Worm (Caenorhabditis elegans): ENCODE data around the gene cpr-4.

DNA sequence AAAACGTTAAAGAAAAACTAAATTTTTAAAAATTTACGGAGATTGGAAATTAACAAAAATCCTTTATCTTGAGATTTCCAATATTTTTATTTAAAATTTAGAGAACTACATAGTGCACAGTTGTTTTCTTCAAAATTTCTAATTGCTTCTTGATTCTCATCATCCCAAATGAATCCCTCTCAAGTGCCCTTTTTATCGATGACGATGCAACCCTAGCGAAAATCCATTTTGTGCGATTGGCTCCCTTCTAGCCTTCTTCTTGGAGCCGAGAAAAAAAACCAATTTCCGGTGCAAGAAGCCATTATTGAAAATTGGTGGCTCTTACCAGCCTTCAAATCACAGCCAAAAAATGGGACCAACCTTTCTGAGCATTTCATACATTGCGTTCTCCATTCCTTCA lies 48.0 kb downstream of the cpr-4 start:
- TF ChIP-seq unc-39 (tag; optimal IDR thresholded peaks at IDR 0.05) = no peak
- TF ChIP-seq lsy-2 (tag; optimal IDR thresholded peaks at IDR 0.05) = no peak
- no peak for TF ChIP-seq ces-1 (GFP tag; optimal IDR thresholded peaks at IDR 0.05)
- TF ChIP-seq elt-3 (tag; optimal IDR thresholded peaks at IDR 0.05) = no peak
- TF ChIP-seq snpc-4 (tag; optimal IDR thresholded peaks at IDR 0.05) = no peak
- no peak for TF ChIP-seq elt-1 (tag; optimal IDR thresholded peaks at IDR 0.05; ENCODE audit: borderline replicate concordance, insufficient read depth)
- no peak for TF ChIP-seq blmp-1 (tag; optimal IDR thresholded peaks at IDR 0.05)
- no peak for TF ChIP-seq nhr-76 (tag; optimal IDR thresholded peaks at IDR 0.05)
- no peak for TF ChIP-seq nhr-12 (tag; optimal IDR thresholded peaks at IDR 0.05)
- no peak for TF ChIP-seq pha-4 (tag; optimal IDR thresholded peaks at IDR 0.05)
- TF ChIP-seq bed-3 (GFP tag; optimal IDR thresholded peaks at IDR 0.05) = no peak
- no peak for TF ChIP-seq unc-62 (GFP tag; optimal IDR thresholded peaks at IDR 0.05)

Data from whole organism, mixed stage, embryonic.